Worm (Caenorhabditis elegans): ENCODE results near the gene lec-2.

Gene lec-2

ce11 chrII:10019669-10020068 is 3.7 kb upstream of the lec-2 start:
- peak; percentile 23 for TF ChIP-seq nhr-80 (tag; optimal IDR thresholded peaks at IDR 0.05)
- TF ChIP-seq lin-40 (tag; optimal IDR thresholded peaks at IDR 0.05): peak; percentile 25
- TF ChIP-seq sptf-2 (GFP tag; optimal IDR thresholded peaks at IDR 0.05): no peak
- no peak for TF ChIP-seq hmg-20 (GFP tag; IDR thresholded peaks at IDR 0.05)
- no peak for TF ChIP-seq pbrm-1 (GFP tag; IDR thresholded peaks at IDR 0.05)
- peak; percentile 52 for TF ChIP-seq ztf-26 (tag; optimal IDR thresholded peaks at IDR 0.05)
- TF ChIP-seq B0261.1 (tag; optimal IDR thresholded peaks at IDR 0.05): no peak
- TF ChIP-seq tlf-1 (GFP tag; optimal IDR thresholded peaks at IDR 0.05): no peak
- no peak for TF ChIP-seq Y53F4B.3 (GFP tag; IDR thresholded peaks at IDR 0.05)
- no peak for TF ChIP-seq let-607 (tag; optimal IDR thresholded peaks at IDR 0.05)
- TF ChIP-seq lir-1 (GFP tag; conservative IDR thresholded peaks at IDR 0.05): no peak
- no peak for TF ChIP-seq gei-17 (GFP tag; optimal IDR thresholded peaks at IDR 0.05)
- TF ChIP-seq K11D2.4 (GFP tag; IDR thresholded peaks at IDR 0.05): peak; percentile 78
- TF ChIP-seq K12H6.12 (tag; optimal IDR thresholded peaks at IDR 0.05): no peak
- TF ChIP-seq ztf-18 (tag; optimal IDR thresholded peaks at IDR 0.05): no peak
- TF ChIP-seq F57C9.4 (tag; optimal IDR thresholded peaks at IDR 0.05): no peak
- no peak for TF ChIP-seq ceh-27 (GFP tag; optimal IDR thresholded peaks at IDR 0.05)
- no peak for TF ChIP-seq cebp-1 (GFP tag; IDR thresholded peaks at IDR 0.05)
- peak; percentile 49 for TF ChIP-seq cebp-1 (tag; optimal IDR thresholded peaks at IDR 0.05)
- TF ChIP-seq zfh-2 (GFP tag; conservative IDR thresholded peaks at IDR 0.05): no peak
- TF ChIP-seq unc-62 (GFP tag; optimal IDR thresholded peaks at IDR 0.05): no peak
- TF ChIP-seq ekl-4 (GFP tag; IDR thresholded peaks at IDR 0.05): no peak
- no peak for TF ChIP-seq dox-1 (GFP tag; IDR thresholded peaks at IDR 0.05)
- TF ChIP-seq rcor-1 (GFP tag; IDR thresholded peaks at IDR 0.05): no peak
- peak; percentile 15 for TF ChIP-seq somi-1 (GFP tag; optimal IDR thresholded peaks at IDR 0.05)
- no peak for TF ChIP-seq F37B4.10 (GFP tag; IDR thresholded peaks at IDR 0.05)
- no peak for TF ChIP-seq sdz-38 (tag; optimal IDR thresholded peaks at IDR 0.05)
- no peak for TF ChIP-seq madf-10 (tag; optimal IDR thresholded peaks at IDR 0.05)
- no peak for TF ChIP-seq ceh-100 (GFP tag; IDR thresholded peaks at IDR 0.05)
- no peak for TF ChIP-seq ceh-79 (tag; optimal IDR thresholded peaks at IDR 0.05)
- no peak for TF ChIP-seq bed-1 (GFP tag; IDR thresholded peaks at IDR 0.05)
- no peak for TF ChIP-seq aptf-2 (GFP tag; conservative IDR thresholded peaks at IDR 0.05)
- no peak for TF ChIP-seq die-1 (tag; optimal IDR thresholded peaks at IDR 0.05)

- TF ChIP-seq F22D6.2 (tag; optimal IDR thresholded peaks at IDR 0.05): no peak
- no peak for TF ChIP-seq lin-54 (GFP tag; optimal IDR thresholded peaks at IDR 0.05)
- no peak for TF ChIP-seq Y67H2A.10 (GFP tag; conservative IDR thresholded peaks at IDR 0.05)
Measured at ce11 chrII:10017528-10017927, 1.5 kb upstream of the lec-2 start.

ce11 chrII:10014384-10014783 is 1.6 kb downstream of the lec-2 start:
- TF ChIP-seq F57A8.1 (GFP tag; optimal IDR thresholded peaks at IDR 0.05): no peak
- no peak for TF ChIP-seq ekl-4 (GFP tag; IDR thresholded peaks at IDR 0.05)
- no peak for TF ChIP-seq sdz-38 (tag; optimal IDR thresholded peaks at IDR 0.05)
- no peak for TF ChIP-seq Y67H2A.10 (GFP tag; conservative IDR thresholded peaks at IDR 0.05)
- TF ChIP-seq hlh-12 (tag; optimal IDR thresholded peaks at IDR 0.05): no peak
- no peak for TF ChIP-seq rcor-1 (GFP tag; IDR thresholded peaks at IDR 0.05)
- TF ChIP-seq lin-35 (GFP tag; optimal IDR thresholded peaks at IDR 0.05): no peak
- no peak for TF ChIP-seq bed-1 (GFP tag; IDR thresholded peaks at IDR 0.05)
- no peak for TF ChIP-seq attf-6 (GFP tag; IDR thresholded peaks at IDR 0.05)
- TF ChIP-seq chd-7 (tag; optimal IDR thresholded peaks at IDR 0.05): no peak
- no peak for TF ChIP-seq madf-8 (GFP tag; conservative IDR thresholded peaks at IDR 0.05)
- no peak for TF ChIP-seq K11D2.4 (GFP tag; IDR thresholded peaks at IDR 0.05)
- no peak for TF ChIP-seq lsl-1 (GFP tag; optimal IDR thresholded peaks at IDR 0.05)
- no peak for TF ChIP-seq efl-1 (GFP tag; optimal IDR thresholded peaks at IDR 0.05)
- no peak for TF ChIP-seq hlh-26 (GFP tag; conservative IDR thresholded peaks at IDR 0.05)
- TF ChIP-seq ztf-25 (GFP tag; IDR thresholded peaks at IDR 0.05): no peak
- no peak for TF ChIP-seq hmg-20 (GFP tag; IDR thresholded peaks at IDR 0.05)
- no peak for TF ChIP-seq ama-1 (optimal IDR thresholded peaks at IDR 0.05)
- TF ChIP-seq ama-1 (GFP tag; optimal IDR thresholded peaks at IDR 0.05): no peak
- no peak for TF ChIP-seq F39B2.1 (GFP tag; IDR thresholded peaks at IDR 0.05)
- TF ChIP-seq fkh-3 (tag; optimal IDR thresholded peaks at IDR 0.05): no peak

All from whole organism, young adult.